Worm (Caenorhabditis elegans) whole organism, mixed stage, embryonic: ENCODE measurements around the gene mup-2.

Experiments
- blmp-1 ChIP-seq: fragments of 150-350 bp; optimal IDR thresholded peaks from 2 replicates; lab custom pipeline; 2014; ENCODE audit warnings: missing biosample characterization, missing genetic modification characterization
- ceh-43 ChIP-seq: fragments of 200-800 bp; sonication (Bioruptor generic); optimal IDR thresholded peaks from 2 replicates; lab custom pipeline; 2018; ENCODE audit warnings: mild to moderate bottlenecking, missing genetic modification characterization, moderate library complexity, missing compliant biosample characterization
- elt-3 ChIP-seq: fragments of 150-350 bp; optimal IDR thresholded peaks from 2 replicates; lab custom pipeline; 2014; ENCODE audit warnings: missing biosample characterization, missing genetic modification characterization
- lin-32 ChIP-seq: fragments of 200-800 bp; sonication (Bioruptor generic); optimal IDR thresholded peaks from 2 replicates; lab custom pipeline; 2018; ENCODE audit warnings: mild to moderate bottlenecking, missing genetic modification characterization, missing compliant biosample characterization
- lsy-2 ChIP-seq: fragments of 150-350 bp; optimal IDR thresholded peaks from 2 replicates; lab custom pipeline; 2014; ENCODE audit warnings: missing biosample characterization, missing genetic modification characterization
- nhr-237 ChIP-seq: fragments of 150-350 bp; optimal IDR thresholded peaks from 2 replicates; lab custom pipeline; 2014; ENCODE audit warnings: missing biosample characterization, missing genetic modification characterization
- nhr-28 ChIP-seq: fragments of 150-350 bp; optimal IDR thresholded peaks from 2 replicates; lab custom pipeline; 2014; ENCODE audit warnings: missing biosample characterization, missing genetic modification characterization
- nhr-76 ChIP-seq: sonication (generic microtip); optimal IDR thresholded peaks from 2 replicates; lab custom pipeline; 2017; ENCODE audit warnings: missing biosample characterization, missing genetic modification characterization
- unc-39 ChIP-seq: fragments of 150-350 bp; optimal IDR thresholded peaks from 2 replicates; lab custom pipeline; 2014; ENCODE audit warnings: missing biosample characterization, missing genetic modification characterization
- unc-62 ChIP-seq: fragments of 150-350 bp; optimal IDR thresholded peaks from 2 replicates; lab custom pipeline; 2014; ENCODE audit warnings: missing biosample characterization, missing genetic modification reagents, missing genetic modification characterization
- ztf-11 ChIP-seq: fragments of 150-350 bp; optimal IDR thresholded peaks from 2 replicates; lab custom pipeline; 2014; ENCODE audit warnings: missing biosample characterization, missing genetic modification characterization

DNA sequence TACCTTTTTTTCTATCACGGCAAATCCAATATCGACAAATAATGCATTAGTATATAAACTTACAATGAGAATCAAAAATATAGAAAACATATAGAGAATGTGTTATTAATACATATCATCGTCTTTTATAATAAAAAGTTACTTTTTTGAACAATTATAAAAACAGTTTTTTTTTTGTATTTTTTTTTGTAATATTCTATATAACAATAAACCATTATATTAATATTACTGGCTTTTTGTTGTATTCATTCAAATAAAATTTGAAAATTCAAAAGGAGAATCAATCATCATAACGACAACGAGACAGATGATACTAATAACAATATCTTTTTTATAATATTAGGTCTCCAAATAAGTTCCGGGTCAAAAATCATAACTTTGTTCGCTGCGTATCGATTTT, 27.5 kb upstream of the mup-2 start, which contains the start of gene K10C2.8:
- TF ChIP-seq unc-62 (no peak), ztf-11 (tag; lab: Kevin White, UChicago) (no peak), lin-32 (GFP tag; lab: Kevin White, UChicago) (no peak), nhr-28 (tag; lab: Kevin White, UChicago) (no peak), ceh-43 (GFP tag; lab: Kevin White, UChicago) (no peak), lsy-2 (tag; lab: Kevin White, UChicago) (no peak), blmp-1 (tag; lab: Kevin White, UChicago) (no peak), nhr-237 (tag; lab: Kevin White, UChicago) (no peak), elt-3 (no peak), unc-39 (tag; lab: Kevin White, UChicago) (no peak), nhr-76 (tag; lab: Kevin White, UChicago) (no peak)
